Fruit fly (Drosophila melanogaster): ENCODE results near the gene Dpck.

Dpck gene

dm6 chr3R:7074297-7075114 lies 7.5 kb upstream of the Dpck start, which contains the start of the genes Ufl1 and CG1943 (continued):
- no peak for TF ChIP-seq dmrt99B (tag; optimal IDR thresholded peaks at IDR 0.05)
- TF ChIP-seq CG15011 (GFP tag; optimal IDR thresholded peaks at IDR 0.05) = no peak
- no peak for TF ChIP-seq CG8944 (GFP tag; optimal IDR thresholded peaks at IDR 0.05)
- TF ChIP-seq caup (GFP tag; optimal IDR thresholded peaks at IDR 0.05; ENCODE audit: severe bottlenecking) = no peak
- TF ChIP-seq CG16815 (GFP tag; optimal IDR thresholded peaks at IDR 0.05) = no peak
- no peak for TF ChIP-seq p53 (GFP tag; optimal IDR thresholded peaks at IDR 0.05)
- TF ChIP-seq abd-A (tag; optimal IDR thresholded peaks at IDR 0.05) = no peak
- TF ChIP-seq sens (GFP tag) = peak; percentile 91
- no peak for TF ChIP-seq aop (GFP tag; IDR thresholded peaks at IDR 0.05)
- no peak for TF ChIP-seq CG8281 (tag; optimal IDR thresholded peaks at IDR 0.05)
- peak; percentile 98 for TF ChIP-seq grn (GFP tag; optimal IDR thresholded peaks at IDR 0.05)
- TF ChIP-seq CG13287 (GFP tag; IDR thresholded peaks at IDR 0.05; ENCODE audit: partially characterized antibody) = no peak
- no peak for TF ChIP-seq CG2129 (GFP tag; IDR thresholded peaks at IDR 0.05; ENCODE audit: partially characterized antibody)
- no peak for TF ChIP-seq CG1832 (GFP tag; optimal IDR thresholded peaks at IDR 0.05)
- TF ChIP-seq CG3281 (GFP tag; optimal IDR thresholded peaks at IDR 0.05) = no peak
- TF ChIP-seq CG4360 (GFP tag; IDR thresholded peaks at IDR 0.05) = no peak
- TF ChIP-seq Six4 (GFP tag; optimal IDR thresholded peaks at IDR 0.05) = no peak
- peak; percentile 96 for TF ChIP-seq CTCF (GFP tag; optimal IDR thresholded peaks at IDR 0.05)
- no peak for TF ChIP-seq tap (tag; optimal IDR thresholded peaks at IDR 0.05)
- no peak for TF ChIP-seq Sox102F (GFP tag; optimal IDR thresholded peaks at IDR 0.05)
- TF ChIP-seq E2f1 (GFP tag; IDR thresholded peaks at IDR 0.05) = no peak
- TF ChIP-seq CG6765 (GFP tag; optimal IDR thresholded peaks at IDR 0.05) = no peak
- no peak for TF ChIP-seq cwo (GFP tag; optimal IDR thresholded peaks at IDR 0.05)
- TF ChIP-seq tx (GFP tag; optimal IDR thresholded peaks at IDR 0.05) = no peak
- no peak for TF ChIP-seq CG18764 (GFP tag; optimal IDR thresholded peaks at IDR 0.05)
- peak; percentile 64 for TF ChIP-seq trem (tag; optimal IDR thresholded peaks at IDR 0.05)
- peak; percentile 22 for TF ChIP-seq gem (tag; optimal IDR thresholded peaks at IDR 0.05)
- no peak for TF ChIP-seq CG8388 (GFP tag; optimal IDR thresholded peaks at IDR 0.05)
- TF ChIP-seq CG10543 (GFP tag; optimal IDR thresholded peaks at IDR 0.05) = no peak
- no peak for TF ChIP-seq otp (GFP tag; IDR thresholded peaks at IDR 0.05)
- TF ChIP-seq Hmr (GFP tag; optimal IDR thresholded peaks at IDR 0.05) = peak; percentile 72
- peak; percentile 46 for TF ChIP-seq CG17186 (GFP tag; optimal IDR thresholded peaks at IDR 0.05)
- no peak for TF ChIP-seq lbe (GFP tag; optimal IDR thresholded peaks at IDR 0.05)
- TF ChIP-seq bigmax (GFP tag; optimal IDR thresholded peaks at IDR 0.05) = no peak
- no peak for TF ChIP-seq rib (GFP tag; IDR thresholded peaks at IDR 0.05)
- no peak for TF ChIP-seq CG32767 (GFP tag; IDR thresholded peaks at IDR 0.05)
- TF ChIP-seq Atf-2 (GFP tag; optimal IDR thresholded peaks at IDR 0.05) = no peak
- TF ChIP-seq tna (GFP tag; IDR thresholded peaks at IDR 0.05; ENCODE audit: partially characterized antibody) = no peak
- no peak for TF ChIP-seq CG13296 (GFP tag; optimal IDR thresholded peaks at IDR 0.05)
- no peak for TF ChIP-seq CG31224 (GFP tag; IDR thresholded peaks at IDR 0.05)
- TF ChIP-seq dan (GFP tag; IDR thresholded peaks at IDR 0.05) = no peak
- no peak for TF ChIP-seq Dfd (GFP tag; optimal IDR thresholded peaks at IDR 0.05)
- TF ChIP-seq schlank (tag; optimal IDR thresholded peaks at IDR 0.05) = no peak
- TF ChIP-seq ham (GFP tag; IDR thresholded peaks at IDR 0.05) = no peak
- TF ChIP-seq CG7839 (tag; optimal IDR thresholded peaks at IDR 0.05) = no peak
- no peak for TF ChIP-seq CG18011 (GFP tag; optimal IDR thresholded peaks at IDR 0.05)
- TF ChIP-seq GATAe (GFP tag; conservative IDR thresholded peaks at IDR 0.05) = no peak
- no peak for TF ChIP-seq CG6689 (GFP tag; IDR thresholded peaks at IDR 0.05)
- no peak for TF ChIP-seq Optix (GFP tag; IDR thresholded peaks at IDR 0.05)
- no peak for TF ChIP-seq CG5180 (GFP tag; optimal IDR thresholded peaks at IDR 0.05)

Data from whole organism, embryonic.